Worm (Caenorhabditis elegans) whole organism, L2 larva: ENCODE data around the gene col-163.

Source experiments
- F13H6.1 ChIP-seq: sonication (generic microtip); optimal IDR thresholded peaks from 2 replicates; lab custom pipeline; 2016; ENCODE audit warnings: missing genetic modification characterization, missing compliant biosample characterization
- ZK546.5 ChIP-seq: sonication (generic microtip); optimal IDR thresholded peaks from 2 replicates; lab custom pipeline; 2017; ENCODE audit warnings: missing biosample characterization, missing genetic modification characterization
- alr-1 ChIP-seq: fragments of 150-350 bp; optimal IDR thresholded peaks from 2 replicates; lab custom pipeline; 2014; ENCODE audit warnings: missing biosample characterization, missing genetic modification characterization
- blmp-1 ChIP-seq: sonication (generic microtip); optimal IDR thresholded peaks from 2 replicates; lab custom pipeline; 2017; ENCODE audit warnings: missing genetic modification characterization, mild to moderate bottlenecking, missing compliant biosample characterization, antibody characterized with exemption, moderate library complexity; ENCODE audit not compliant: insufficient read depth
- ceh-16 ChIP-seq: fragments of 150-350 bp; optimal IDR thresholded peaks from 2 replicates; lab custom pipeline; 2014; ENCODE audit warnings: missing biosample characterization, missing genetic modification characterization
- ceh-82 ChIP-seq: fragments of 150-350 bp; optimal IDR thresholded peaks from 2 replicates; lab custom pipeline; 2014; ENCODE audit warnings: missing biosample characterization, missing genetic modification characterization
- crh-2 ChIP-seq: sonication (generic microtip); optimal IDR thresholded peaks from 2 replicates; lab custom pipeline; 2017; ENCODE audit warnings: missing biosample characterization, missing genetic modification characterization
- dmd-4 ChIP-seq: sonication (generic microtip); optimal IDR thresholded peaks from 2 replicates; lab custom pipeline; 2017; ENCODE audit warnings: missing biosample characterization, missing genetic modification characterization
- egl-27 ChIP-seq: sonication (generic microtip); optimal IDR thresholded peaks from 3 replicates; lab custom pipeline; 2017; ENCODE audit warnings: missing biosample characterization, missing genetic modification reagents, missing genetic modification characterization
- elt-1 ChIP-seq: fragments of 150-350 bp; optimal IDR thresholded peaks from 2 replicates; lab custom pipeline; 2014; ENCODE audit warnings: missing biosample characterization, missing genetic modification characterization
- elt-3 ChIP-seq: sonication (generic microtip); optimal IDR thresholded peaks from 2 replicates; lab custom pipeline; 2017; ENCODE audit warnings: missing biosample characterization, missing genetic modification characterization
- fos-1 ChIP-seq: fragments of 150-350 bp; optimal IDR thresholded peaks from 2 replicates; lab custom pipeline; 2014; ENCODE audit warnings: missing biosample characterization, missing genetic modification characterization
- lin-11 ChIP-seq: fragments of 150-350 bp; sonication (generic microtip); optimal IDR thresholded peaks from 2 replicates; lab custom pipeline; 2014; ENCODE audit warnings: missing biosample characterization, missing genetic modification characterization, inconsistent platforms, mixed read lengths
- lin-39 ChIP-seq: fragments of 150-350 bp; optimal IDR thresholded peaks from 2 replicates; lab custom pipeline; 2014; ENCODE audit warnings: missing biosample characterization, missing genetic modification reagents, missing genetic modification characterization
- lsy-2 ChIP-seq, 2 experiments: fragments of 150-350 bp in 1 of 2; sonication (generic microtip) in 1 of 2; optimal IDR thresholded peaks; 2 replicates each; lab custom pipeline; 2014 to 2017; ENCODE audit warnings: missing biosample characterization in 2 of 2, missing genetic modification characterization in 2 of 2
- mab-5 ChIP-seq: fragments of 150-350 bp; optimal IDR thresholded peaks from 2 replicates; lab custom pipeline; 2014; ENCODE audit warnings: missing biosample characterization, missing genetic modification characterization
- mbf-1 ChIP-seq: sonication (generic microtip); optimal IDR thresholded peaks from 2 replicates; lab custom pipeline; 2017; ENCODE audit warnings: missing biosample characterization, missing genetic modification characterization
- mdl-1 ChIP-seq, 2 experiments: fragments of 150-350 bp in 1 of 2; sonication (generic microtip) in 1 of 2; optimal IDR thresholded peaks; 2 replicates each; lab custom pipeline; 2017; ENCODE audit warnings: missing biosample characterization in 2 of 2, missing genetic modification characterization in 2 of 2
- nhr-10 ChIP-seq: sonication (generic microtip); optimal IDR thresholded peaks from 2 replicates; lab custom pipeline; 2017; ENCODE audit warnings: missing biosample characterization, missing genetic modification characterization
- nhr-11 ChIP-seq: fragments of 150-350 bp; optimal IDR thresholded peaks from 2 replicates; lab custom pipeline; 2014; ENCODE audit warnings: missing biosample characterization, missing genetic modification characterization
- nhr-12 ChIP-seq: fragments of 150-350 bp; optimal IDR thresholded peaks from 2 replicates; lab custom pipeline; 2014; ENCODE audit warnings: missing biosample characterization, missing genetic modification characterization
- nhr-129 ChIP-seq: fragments of 150-350 bp; optimal IDR thresholded peaks from 2 replicates; lab custom pipeline; 2014; ENCODE audit warnings: missing biosample characterization, missing genetic modification characterization
- nhr-21 ChIP-seq: fragments of 150-350 bp; optimal IDR thresholded peaks from 2 replicates; lab custom pipeline; 2014; ENCODE audit warnings: missing biosample characterization, missing genetic modification characterization
- nhr-23 ChIP-seq: fragments of 150-350 bp; optimal IDR thresholded peaks from 2 replicates; lab custom pipeline; 2014; ENCODE audit warnings: missing biosample characterization, missing genetic modification reagents, missing genetic modification characterization
- nhr-237 ChIP-seq: fragments of 150-350 bp; optimal IDR thresholded peaks from 2 replicates; lab custom pipeline; 2014; ENCODE audit warnings: missing biosample characterization, missing genetic modification characterization
- nhr-25 ChIP-seq: fragments of 150-350 bp; sonication (generic microtip); optimal IDR thresholded peaks from 3 replicates; lab custom pipeline; 2014; ENCODE audit warnings: missing biosample characterization, missing genetic modification characterization
- nhr-6 ChIP-seq: fragments of 150-350 bp; optimal IDR thresholded peaks from 2 replicates; lab custom pipeline; 2014; ENCODE audit warnings: missing biosample characterization, missing genetic modification characterization
- nhr-77 ChIP-seq: fragments of 150-350 bp; optimal IDR thresholded peaks from 2 replicates; lab custom pipeline; 2014; ENCODE audit warnings: missing biosample characterization, missing genetic modification characterization
- peb-1 ChIP-seq: fragments of 150-350 bp; optimal IDR thresholded peaks from 2 replicates; lab custom pipeline; 2014; ENCODE audit warnings: missing biosample characterization, missing genetic modification characterization
- sem-4 ChIP-seq: fragments of 150-350 bp; optimal IDR thresholded peaks from 2 replicates; lab custom pipeline; 2014; ENCODE audit warnings: missing biosample characterization, missing genetic modification reagents, missing genetic modification characterization
- skn-1 ChIP-seq: sonication (generic microtip); optimal IDR thresholded peaks from 2 replicates; lab custom pipeline; 2017; ENCODE audit warnings: missing biosample characterization, missing genetic modification characterization
- sma-3 ChIP-seq: sonication (generic microtip); optimal IDR thresholded peaks from 2 replicates; lab custom pipeline; 2016; ENCODE audit warnings: missing genetic modification reagents, missing genetic modification characterization, missing compliant biosample characterization
- snpc-4 ChIP-seq: fragments of 150-350 bp; optimal IDR thresholded peaks from 2 replicates; lab custom pipeline; 2014; ENCODE audit warnings: missing biosample characterization, missing genetic modification characterization
- unc-62 ChIP-seq: fragments of 150-350 bp; optimal IDR thresholded peaks from 2 replicates; lab custom pipeline; 2014; ENCODE audit warnings: missing biosample characterization, missing genetic modification reagents, missing genetic modification characterization
- zag-1 ChIP-seq: fragments of 150-350 bp; optimal IDR thresholded peaks from 2 replicates; lab custom pipeline; 2014; ENCODE audit warnings: missing biosample characterization, missing genetic modification characterization
- ztf-1 ChIP-seq: fragments of 200-800 bp; sonication (Bioruptor generic); conservative IDR thresholded peaks from 2 replicates; pipeline ENCODE4 v1.3.6; 2022; ENCODE audit warnings: missing genetic modification characterization, missing compliant biosample characterization
- ztf-4 ChIP-seq: fragments of 150-350 bp; optimal IDR thresholded peaks from 2 replicates; lab custom pipeline; 2014; ENCODE audit warnings: missing biosample characterization, missing genetic modification characterization

col-163 gene

DNA sequence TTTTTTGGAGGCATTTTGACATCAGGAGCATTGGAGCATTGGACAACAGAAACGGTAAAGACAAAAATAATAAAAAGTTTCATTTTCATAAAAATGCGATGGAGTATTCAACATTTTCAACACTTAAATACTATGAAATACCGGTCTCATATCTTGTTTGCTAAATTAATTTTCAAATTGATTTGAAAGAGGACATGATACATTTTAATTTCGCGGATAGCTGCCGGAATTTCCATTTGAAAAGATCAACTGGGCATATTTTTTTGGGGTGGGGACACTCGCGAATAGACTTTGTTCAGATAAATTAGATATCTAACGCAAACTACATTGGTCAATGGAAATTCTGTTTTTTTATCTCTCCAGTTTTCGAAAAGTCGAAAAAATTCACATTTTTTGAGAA, 5.1 kb upstream of the col-163 start, which contains the start of gene F26F2.10:
Gene F26F2.10, minus strand, starts transcription at position 101 of the 400 bp plus-strand sequence.
- no peak for TF ChIP-seq ztf-4 (tag; lab: Kevin White, UChicago)
- TF ChIP-seq fos-1 (tag; lab: Kevin White, UChicago), result no peak
- no peak for TF ChIP-seq ztf-1
- no peak for TF ChIP-seq dmd-4 (tag; lab: Kevin White, UChicago)

DNA sequence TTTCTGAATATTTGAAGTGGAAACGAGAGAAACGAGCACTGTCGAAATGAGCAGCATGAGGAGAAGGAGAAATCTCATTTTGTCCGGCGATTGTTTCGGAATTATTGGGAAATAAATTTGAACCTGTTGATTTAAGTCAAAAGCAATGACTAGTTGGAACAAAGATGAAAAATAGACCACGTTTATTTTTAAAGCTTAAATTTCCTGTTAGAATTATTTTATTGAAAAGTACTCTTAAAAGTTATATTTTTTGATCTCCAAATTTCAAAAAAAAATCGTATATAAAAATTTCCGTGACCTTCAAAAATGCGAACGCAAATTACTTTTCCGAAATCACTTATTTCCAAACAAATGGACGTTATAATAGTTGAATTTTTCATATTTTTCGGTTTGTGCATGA, 4.2 kb upstream of the col-163 start, which contains the start of gene F26F2.11:
Gene F26F2.11, minus strand, starts transcription at position 101 of the 400 bp plus-strand sequence.
- TF ChIP-seq unc-62 (GFP tag; lab: Kevin White, UChicago) (no peak), skn-1 (no peak), sma-3 (no peak), sem-4 (tag; lab: Kevin White, UChicago) (no peak), zag-1 (no peak), alr-1 (tag; lab: Kevin White, UChicago) (no peak), nhr-10 (tag; lab: Kevin White, UChicago) (no peak), F13H6.1 (tag; lab: Kevin White, UChicago) (no peak), egl-27 (tag; lab: Kevin White, UChicago) (no peak), lin-11 (tag; lab: Kevin White, UChicago) (no peak), lsy-2 (tag; optimal IDR thresholded peaks at IDR 0.05; lab: Kevin White, UChicago) (no peak)
- TF ChIP-seq, all 48 proteins: peak for 0

DNA sequence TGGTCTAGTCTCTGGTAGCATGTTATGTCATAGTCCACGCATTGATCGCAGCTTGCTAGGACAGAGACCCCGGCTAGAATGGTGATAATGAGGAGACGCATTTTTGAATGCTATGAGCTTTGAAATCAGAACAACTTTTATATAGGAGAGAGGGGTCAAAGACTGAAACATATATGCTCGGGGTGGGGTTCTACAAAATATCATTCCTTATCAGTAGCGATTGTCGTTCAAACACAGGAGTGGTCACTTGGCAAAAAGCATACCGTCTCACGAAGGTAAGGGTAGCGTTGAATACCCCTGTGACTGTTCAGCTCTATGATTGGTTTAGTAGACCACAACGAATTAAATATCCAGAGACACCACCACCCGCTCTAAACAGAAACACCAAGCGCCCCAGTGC, 2.8 kb upstream of the col-163 start, which contains the start of gene F46B3.1:
Gene F46B3.1, minus strand, starts transcription at position 101 of the 400 bp plus-strand sequence.
- TF ChIP-seq F13H6.1 (tag; lab: Kevin White, UChicago) (no peak), lin-39 (tag; lab: Kevin White, UChicago) (no peak), mab-5 (tag; lab: Kevin White, UChicago) (no peak), blmp-1 (tag; lab: Kevin White, UChicago) (no peak), skn-1 (no peak), alr-1 (tag; lab: Kevin White, UChicago) (no peak), ceh-16 (tag; lab: Kevin White, UChicago) (no peak), ZK546.5 (no peak), elt-3 (tag; lab: Kevin White, UChicago) (no peak), sem-4 (tag; lab: Kevin White, UChicago) (no peak), nhr-21 (tag; lab: Kevin White, UChicago) (no peak), fos-1 (tag; lab: Kevin White, UChicago) (no peak), nhr-23 (tag; lab: Kevin White, UChicago) (no peak), nhr-6 (tag; lab: Kevin White, UChicago) (no peak), nhr-11 (tag; lab: Kevin White, UChicago) (no peak), mbf-1 (no peak), elt-1 (tag; lab: Kevin White, UChicago) (no peak), nhr-25 (tag; lab: Kevin White, UChicago) (no peak), unc-62 (GFP tag; lab: Kevin White, UChicago) (no peak)
- TF ChIP-seq, all 48 proteins: peak for 0

DNA sequence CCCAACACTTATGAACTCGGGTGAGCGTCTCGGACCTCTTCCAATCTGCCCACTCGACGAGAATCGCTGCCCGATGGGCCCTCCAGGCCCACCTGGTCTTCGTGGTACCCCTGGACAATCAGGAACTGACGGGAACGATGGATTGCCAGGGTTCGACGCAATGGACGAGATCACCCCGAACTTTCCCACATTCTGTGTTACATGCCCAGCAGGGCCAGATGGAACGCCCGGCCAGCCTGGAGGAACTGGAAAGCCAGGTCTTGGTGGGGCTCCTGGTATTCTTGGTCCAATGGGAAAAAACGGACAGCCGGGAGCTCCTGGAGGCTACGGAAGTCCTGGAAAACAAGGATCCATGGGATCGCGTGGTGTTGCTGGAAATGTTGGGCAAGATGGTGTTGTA, 809 bp downstream of the col-163 start:
- TF ChIP-seq snpc-4, result no peak
- TF ChIP-seq elt-1 (tag; lab: Kevin White, UChicago), result no peak
- no peak for TF ChIP-seq nhr-11 (tag; lab: Kevin White, UChicago)
- no peak for TF ChIP-seq nhr-12
- no peak for TF ChIP-seq ZK546.5
- TF ChIP-seq mbf-1, result no peak
- no peak for TF ChIP-seq F13H6.1 (tag; lab: Kevin White, UChicago)
- no peak for TF ChIP-seq lsy-2 (tag; optimal IDR thresholded peaks at IDR 0.05; lab: Kevin White, UChicago)
- TF ChIP-seq nhr-129 (tag; lab: Kevin White, UChicago), result no peak

DNA sequence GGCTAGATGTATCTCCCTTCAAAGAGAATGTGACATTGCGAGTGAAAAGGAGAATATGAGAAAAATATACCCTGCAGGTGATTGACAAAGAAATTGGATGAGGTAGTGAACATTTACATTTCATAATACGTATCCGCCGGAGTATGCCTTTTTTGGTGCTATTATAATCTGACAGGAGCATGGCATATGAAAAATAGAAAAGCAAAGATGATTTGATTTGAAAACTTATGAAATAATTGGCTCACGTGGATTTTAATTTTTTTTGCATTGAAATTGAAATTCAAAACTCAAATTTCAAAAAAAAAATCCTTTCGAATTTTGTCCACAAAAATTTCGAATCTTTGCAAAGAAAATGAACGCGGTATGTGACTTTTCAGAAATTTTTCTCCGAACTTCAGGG, 3.1 kb downstream of the col-163 start, which contains the start of gene ttr-11:
Gene ttr-11, plus strand, starts transcription at position 301 of the 400 bp plus-strand sequence.
- TF ChIP-seq nhr-77 (tag; lab: Kevin White, UChicago), result no peak
- TF ChIP-seq egl-27 (tag; lab: Kevin White, UChicago), result no peak
- no peak for TF ChIP-seq ceh-82 (tag; lab: Kevin White, UChicago)
- no peak for TF ChIP-seq crh-2
- no peak for TF ChIP-seq peb-1
- no peak for TF ChIP-seq ceh-16 (tag; lab: Kevin White, UChicago)
- TF ChIP-seq nhr-237, result no peak
- no peak for TF ChIP-seq mdl-1 (tag; optimal IDR thresholded peaks at IDR 0.05; lab: Kevin White, UChicago)
- TF ChIP-seq snpc-4, result no peak
- no peak for TF ChIP-seq ztf-1
